Fruit fly (Drosophila melanogaster): Measurements from ENCODE around the gene CG10154.

CG10154 gene

dm6 chr3L:13486041-13486859 lies 49.3 kb upstream of the CG10154 start, which contains the start of the genes Abp1 and Tgi (continued):
- TF ChIP-seq Aef1 (GFP tag; IDR thresholded peaks at IDR 0.05), result peak; percentile 35
- peak; percentile 33 for TF ChIP-seq stwl (tag; optimal IDR thresholded peaks at IDR 0.05)
- TF ChIP-seq CG8359 (GFP tag; optimal IDR thresholded peaks at IDR 0.05; ENCODE audit: borderline replicate concordance), result no peak
- TF ChIP-seq Dref (GFP tag; IDR thresholded peaks at IDR 0.05), result peak; percentile 93
- TF ChIP-seq CG12071 (GFP tag; optimal IDR thresholded peaks at IDR 0.05), result no peak
- peak; percentile 80 for TF ChIP-seq onecut (GFP tag; IDR thresholded peaks at IDR 0.05)
- TF ChIP-seq exex (tag; optimal IDR thresholded peaks at IDR 0.05), result no peak
- no peak for TF ChIP-seq CG17912 (GFP tag; optimal IDR thresholded peaks at IDR 0.05)
- TF ChIP-seq CG8388 (GFP tag; optimal IDR thresholded peaks at IDR 0.05), result no peak
- TF ChIP-seq CG3995 (GFP tag; optimal IDR thresholded peaks at IDR 0.05), result peak; percentile 16
- no peak for TF ChIP-seq pb (GFP tag; optimal IDR thresholded peaks at IDR 0.05)
- TF ChIP-seq CG18011 (GFP tag; optimal IDR thresholded peaks at IDR 0.05), result no peak
- no peak for TF ChIP-seq dm (GFP tag; optimal IDR thresholded peaks at IDR 0.05)
- TF ChIP-seq fu2 (GFP tag; optimal IDR thresholded peaks at IDR 0.05), result peak; percentile 37
- peak; percentile 93 for TF ChIP-seq CG10267 (tag; optimal IDR thresholded peaks at IDR 0.05)
- no peak for TF ChIP-seq stc (GFP tag; IDR thresholded peaks at IDR 0.05)
- peak; percentile 66; the same call in 1 of the 2 replicates for TF ChIP-seq rib (GFP tag; IDR thresholded peaks at IDR 0.05)
- no peak for TF ChIP-seq CG6175 (GFP tag; IDR thresholded peaks at IDR 0.05)
- no peak for TF ChIP-seq Neu2 (GFP tag; optimal IDR thresholded peaks at IDR 0.05; ENCODE audit: borderline replicate concordance)
- TF ChIP-seq B-H2 (GFP tag; optimal IDR thresholded peaks at IDR 0.05), result peak; percentile 72
- TF ChIP-seq CG30431 (GFP tag; optimal IDR thresholded peaks at IDR 0.05), result no peak
- TF ChIP-seq insv (GFP tag; optimal IDR thresholded peaks at IDR 0.05), result peak in 1 of 2 experiments; percentile 1
- TF ChIP-seq ab (GFP tag; optimal IDR thresholded peaks at IDR 0.05), result no peak
- no peak for TF ChIP-seq repo (GFP tag; optimal IDR thresholded peaks at IDR 0.05)
- no peak for TF ChIP-seq ttk (GFP tag; IDR thresholded peaks at IDR 0.05)
- peak; percentile 14 for TF ChIP-seq bab2 (GFP tag; optimal IDR thresholded peaks at IDR 0.05)
- TF ChIP-seq YL-1 (GFP tag; optimal IDR thresholded peaks at IDR 0.05), result peak; percentile 16
- TF ChIP-seq CG34224 (GFP tag; IDR thresholded peaks at IDR 0.05; ENCODE audit: partially characterized antibody), result peak; percentile 77
- TF ChIP-seq klu (GFP tag; IDR thresholded peaks at IDR 0.05), result no peak
- TF ChIP-seq knrl (GFP tag; IDR thresholded peaks at IDR 0.05; ENCODE audit: partially characterized antibody), result peak; percentile 79
- no peak for TF ChIP-seq crc (GFP tag; optimal IDR thresholded peaks at IDR 0.05)
- TF ChIP-seq CG4282 (GFP tag; optimal IDR thresholded peaks at IDR 0.05), result no peak
- TF ChIP-seq disco-r (GFP tag; optimal IDR thresholded peaks at IDR 0.05), result no peak
- TF ChIP-seq Max (GFP tag; optimal IDR thresholded peaks at IDR 0.05), result no peak
- no peak for TF ChIP-seq CG10959 (GFP tag; IDR thresholded peaks at IDR 0.05)
- peak; percentile 20 for TF ChIP-seq shn (GFP tag; optimal IDR thresholded peaks at IDR 0.05)
- TF ChIP-seq fd64A (GFP tag; optimal IDR thresholded peaks at IDR 0.05), result no peak
- no peak for TF ChIP-seq dysf (GFP tag; IDR thresholded peaks at IDR 0.05)
- TF ChIP-seq ro (GFP tag; IDR thresholded peaks at IDR 0.05), result no peak
- no peak for TF ChIP-seq sd (tag; optimal IDR thresholded peaks at IDR 0.05)
- no peak for TF ChIP-seq Dip3 (GFP tag; optimal IDR thresholded peaks at IDR 0.05)
- no peak for TF ChIP-seq CG2199 (GFP tag; IDR thresholded peaks at IDR 0.05)
- peak; percentile 0 for TF ChIP-seq CG13424 (tag; optimal IDR thresholded peaks at IDR 0.05)
- peak; percentile 16 for TF ChIP-seq caup (GFP tag; optimal IDR thresholded peaks at IDR 0.05; ENCODE audit: severe bottlenecking)
- TF ChIP-seq tio (GFP tag; optimal IDR thresholded peaks at IDR 0.05), result no peak
- TF ChIP-seq run (tag; optimal IDR thresholded peaks at IDR 0.05), result no peak
- TF ChIP-seq Xrp1 (GFP tag; IDR thresholded peaks at IDR 0.05), result no peak
- TF ChIP-seq psq (GFP tag; optimal IDR thresholded peaks at IDR 0.05), result no peak
- no peak for TF ChIP-seq E2f1 (GFP tag; IDR thresholded peaks at IDR 0.05)
- TF ChIP-seq CG17359 (tag; optimal IDR thresholded peaks at IDR 0.05), result peak; percentile 16
